Fruit fly (Drosophila melanogaster) whole organism, embryonic: ENCODE data around the gene Sps2.

Source experiments
- CG10147 ChIP-seq: fragments of 200-800 bp; sonication (Bioruptor generic); optimal IDR thresholded peaks from 2 replicates; lab custom pipeline; 2019; ENCODE audit warnings: missing biosample characterization, mild to moderate bottlenecking, missing genetic modification characterization, moderate library complexity
- CG12104 ChIP-seq: fragments of 200-800 bp; sonication (Bioruptor generic); optimal IDR thresholded peaks from 3 replicates; lab custom pipeline; 2016; ENCODE audit warnings: missing biosample characterization, missing genetic modification characterization
- CG13287 ChIP-seq: fragments of 200-800 bp; sonication (Bioruptor generic); IDR thresholded peaks from 2 replicates; pipeline ENCODE4 v1.3.6; 2022; ENCODE audit warnings: missing biosample characterization, missing genetic modification characterization; ENCODE audit not compliant: partially characterized antibody
- CG14667 ChIP-seq: fragments of 200-800 bp; sonication (Bioruptor generic); IDR thresholded peaks from 2 replicates; pipeline ENCODE4 v1.3.6; 2022; ENCODE audit warnings: missing biosample characterization, missing genetic modification characterization
- CG15011 ChIP-seq: fragments of 200-800 bp; sonication (Bioruptor generic); optimal IDR thresholded peaks from 3 replicates; lab custom pipeline; 2018; ENCODE audit warnings: missing biosample characterization, mild to moderate bottlenecking, missing genetic modification characterization
- CG1603 ChIP-seq: fragments of 200-800 bp; sonication (Bioruptor generic); optimal IDR thresholded peaks from 2 replicates; lab custom pipeline; 2019; ENCODE audit warnings: missing biosample characterization, mild to moderate bottlenecking, missing genetic modification characterization, moderate library complexity
- CG16813 ChIP-seq: fragments of 200-800 bp; sonication (Bioruptor generic); IDR thresholded peaks from 3 replicates; pipeline ENCODE4 v1.3.6; 2022; ENCODE audit warnings: missing biosample characterization, missing genetic modification characterization; ENCODE audit not compliant: partially characterized antibody
- CG17829 ChIP-seq: fragments of 200-800 bp; optimal IDR thresholded peaks from 2 replicates; lab custom pipeline; 2019; ENCODE audit warnings: missing biosample characterization, mild to moderate bottlenecking, missing genetic modification characterization, moderate library complexity
- CG17912 ChIP-seq: fragments of 200-800 bp; sonication (Bioruptor generic); optimal IDR thresholded peaks from 2 replicates; lab custom pipeline; 2018; ENCODE audit warnings: missing biosample characterization, mild to moderate bottlenecking, missing genetic modification characterization
- CG2116 ChIP-seq: fragments of 200-800 bp; sonication (Bioruptor generic); optimal IDR thresholded peaks from 3 replicates; lab custom pipeline; 2018; ENCODE audit warnings: missing biosample characterization, mild to moderate bottlenecking, missing genetic modification characterization
- CG2120 ChIP-seq: fragments of 200-800 bp; sonication (Bioruptor generic); optimal IDR thresholded peaks from 3 replicates; lab custom pipeline; 2016; ENCODE audit warnings: missing biosample characterization, missing genetic modification characterization
- CG2712 ChIP-seq: fragments of 200-800 bp; optimal IDR thresholded peaks from 3 replicates; lab custom pipeline; 2019; ENCODE audit warnings: missing biosample characterization, mild to moderate bottlenecking, missing genetic modification characterization, moderate library complexity
- CG31224 ChIP-seq: fragments of 200-800 bp; sonication (Bioruptor generic); IDR thresholded peaks from 2 replicates; pipeline ENCODE4 v1.3.6; 2022; ENCODE audit warnings: missing biosample characterization, missing genetic modification characterization
- CG42726 ChIP-seq: fragments of 200-800 bp; sonication (Bioruptor generic); IDR thresholded peaks from 2 replicates; pipeline ENCODE4 v1.3.6; 2022; ENCODE audit warnings: missing biosample characterization, missing genetic modification characterization; ENCODE audit not compliant: partially characterized antibody
- CG4617 ChIP-seq: fragments of 200-800 bp; sonication (Bioruptor generic); optimal IDR thresholded peaks from 3 replicates; lab custom pipeline; 2016; ENCODE audit warnings: missing biosample characterization, missing genetic modification characterization, borderline replicate concordance
- CG4730 ChIP-seq: fragments of 200-800 bp; sonication (Bioruptor generic); IDR thresholded peaks from 2 replicates; pipeline ENCODE4 v1.3.6; 2022; ENCODE audit warnings: missing biosample characterization, missing genetic modification characterization
- CG4820 ChIP-seq: fragments of 200-800 bp; sonication (Bioruptor generic); optimal IDR thresholded peaks from 3 replicates; lab custom pipeline; 2016; ENCODE audit warnings: missing biosample characterization, missing genetic modification characterization
- CG5180 ChIP-seq: fragments of 200-800 bp; sonication (Bioruptor generic); optimal IDR thresholded peaks from 3 replicates; lab custom pipeline; 2017; ENCODE audit warnings: missing biosample characterization, missing genetic modification characterization, mild to moderate bottlenecking, moderate library complexity, missing genetic modification reagents
- CG6175 ChIP-seq: fragments of 200-800 bp; sonication (Bioruptor generic); IDR thresholded peaks from 3 replicates; pipeline ENCODE4 v1.3.6; 2022; ENCODE audit warnings: missing biosample characterization, missing genetic modification characterization
- CG6689 ChIP-seq: fragments of 200-800 bp; sonication (Bioruptor generic); IDR thresholded peaks from 2 replicates; pipeline ENCODE4 v1.3.6; 2022; ENCODE audit warnings: missing biosample characterization, missing genetic modification characterization
- CG6854 ChIP-seq: fragments of 200-800 bp; sonication (Bioruptor generic); optimal IDR thresholded peaks from 3 replicates; lab custom pipeline; 2017; ENCODE audit warnings: missing biosample characterization, mild to moderate bottlenecking, missing genetic modification characterization
- CG7963 ChIP-seq: fragments of 200-800 bp; sonication (Bioruptor generic); IDR thresholded peaks from 3 replicates; pipeline ENCODE4 v1.3.6; 2022; ENCODE audit warnings: missing biosample characterization, missing genetic modification characterization; ENCODE audit not compliant: partially characterized antibody
- CoRest ChIP-seq: fragments of 200-800 bp; sonication (Bioruptor generic); optimal IDR thresholded peaks from 3 replicates; lab custom pipeline; 2018; ENCODE audit warnings: missing biosample characterization, mild to moderate bottlenecking, missing genetic modification characterization, moderate library complexity
- Dbx ChIP-seq: fragments of 200-800 bp; sonication (Bioruptor generic); IDR thresholded peaks from 3 replicates; pipeline ENCODE4 v1.3.6; 2022; ENCODE audit warnings: missing biosample characterization, missing genetic modification characterization
- Dref ChIP-seq: fragments of 200-800 bp; sonication (Bioruptor generic); IDR thresholded peaks from 2 replicates; pipeline ENCODE4 v1.3.6; 2022; ENCODE audit warnings: missing biosample characterization, missing genetic modification characterization
- Elba2 ChIP-seq: fragments of 200-800 bp; sonication (Bioruptor generic); optimal IDR thresholded peaks from 3 replicates; lab custom pipeline; 2016; ENCODE audit warnings: missing biosample characterization, missing genetic modification characterization
- Lhr ChIP-seq: fragments of 200-800 bp; sonication (Bioruptor generic); optimal IDR thresholded peaks from 3 replicates; lab custom pipeline; 2017; ENCODE audit warnings: mild to moderate bottlenecking, missing biosample characterization, missing genetic modification reagents, missing genetic modification characterization
- MESR4 ChIP-seq: fragments of 200-800 bp; sonication (Bioruptor generic); optimal IDR thresholded peaks from 2 replicates; lab custom pipeline; 2018; ENCODE audit warnings: missing biosample characterization, mild to moderate bottlenecking, missing genetic modification characterization, moderate library complexity
- Scr ChIP-seq: fragments of 200-800 bp; sonication (Bioruptor generic); IDR thresholded peaks from 2 replicates; pipeline ENCODE4 v1.3.6; 2022; ENCODE audit warnings: missing biosample characterization, missing genetic modification characterization; ENCODE audit not compliant: partially characterized antibody
- Sry-β ChIP-seq: fragments of 200-800 bp; sonication (Bioruptor generic); optimal IDR thresholded peaks from 2 replicates; lab custom pipeline; 2018; ENCODE audit warnings: missing biosample characterization, mild to moderate bottlenecking, missing genetic modification characterization, moderate library complexity
- dpn ChIP-seq, 2 experiments: fragments of 200-800 bp; sonication (Bioruptor generic); optimal IDR thresholded peaks; 3 replicates each; lab custom pipeline; 2016; ENCODE audit warnings: missing biosample characterization in 2 of 2, missing genetic modification characterization in 2 of 2
- ewg ChIP-seq: fragments of 200-800 bp; sonication (Bioruptor generic); optimal IDR thresholded peaks from 3 replicates; lab custom pipeline; 2017; ENCODE audit warnings: mild to moderate bottlenecking, missing biosample characterization, missing genetic modification reagents, missing genetic modification characterization
- gfzf ChIP-seq: fragments of 200-800 bp; sonication (Bioruptor generic); optimal IDR thresholded peaks from 2 replicates; lab custom pipeline; 2016; ENCODE audit warnings: missing biosample characterization, mild to moderate bottlenecking, missing genetic modification characterization, moderate library complexity
- grau ChIP-seq: fragments of 200-800 bp; optimal IDR thresholded peaks from 3 replicates; lab custom pipeline; 2019; ENCODE audit warnings: missing biosample characterization, mild to moderate bottlenecking, missing genetic modification characterization, moderate library complexity
- hth ChIP-seq: fragments of >200 bp; optimal IDR thresholded peaks from 2 replicates; lab custom pipeline; 2017; ENCODE audit warnings: inconsistent platforms
- knrl ChIP-seq: fragments of 200-800 bp; sonication (Bioruptor generic); IDR thresholded peaks from 3 replicates; pipeline ENCODE4 v1.3.6; 2022; ENCODE audit warnings: missing biosample characterization, missing genetic modification characterization; ENCODE audit not compliant: partially characterized antibody
- lilli ChIP-seq: fragments of 200-800 bp; sonication (Bioruptor generic); optimal IDR thresholded peaks from 3 replicates; lab custom pipeline; 2016; ENCODE audit warnings: missing biosample characterization, missing genetic modification characterization
- pho ChIP-seq: fragments of 200-800 bp; sonication (Bioruptor generic); optimal IDR thresholded peaks from 2 replicates; lab custom pipeline; 2016; ENCODE audit warnings: missing biosample characterization, missing genetic modification characterization
- phol ChIP-seq: fragments of 200-800 bp; sonication (Bioruptor generic); optimal IDR thresholded peaks from 3 replicates; lab custom pipeline; 2018; ENCODE audit warnings: missing biosample characterization, mild to moderate bottlenecking, missing genetic modification characterization, moderate library complexity
- sd ChIP-seq: fragments of 200-800 bp; sonication (Bioruptor generic); optimal IDR thresholded peaks from 3 replicates; lab custom pipeline; 2018; ENCODE audit warnings: missing biosample characterization, mild to moderate bottlenecking, missing genetic modification characterization, moderate library complexity
- shn ChIP-seq: fragments of 200-800 bp; sonication (Bioruptor generic); optimal IDR thresholded peaks from 3 replicates; lab custom pipeline; 2016; ENCODE audit warnings: missing biosample characterization, missing genetic modification characterization
- slbo ChIP-seq: fragments of 200-800 bp; sonication (Bioruptor generic); IDR thresholded peaks from 2 replicates; pipeline ENCODE4 v1.3.6; 2022; ENCODE audit warnings: missing biosample characterization, missing genetic modification characterization
- tio ChIP-seq: fragments of 200-800 bp; sonication (Bioruptor generic); optimal IDR thresholded peaks from 2 replicates; lab custom pipeline; 2017; ENCODE audit warnings: missing biosample characterization, missing genetic modification characterization, inconsistent platforms
- tll ChIP-seq, 2 experiments: fragments of 200-800 bp in 1 of 2; fragments of >200 bp in 1 of 2; sonication (Bioruptor generic) in 1 of 2; optimal IDR thresholded peaks; 2 replicates each; lab custom pipeline; 2017 to 2019; ENCODE audit warnings: missing biosample characterization in 2 of 2, missing genetic modification characterization in 2 of 2, mild to moderate bottlenecking in 1 of 2, moderate library complexity in 1 of 2
- twi ChIP-seq: fragments of 200-800 bp; optimal IDR thresholded peaks from 2 replicates; lab custom pipeline; 2019; ENCODE audit warnings: missing biosample characterization, mild to moderate bottlenecking, missing genetic modification characterization, moderate library complexity
- vnd ChIP-seq: fragments of 200-800 bp; sonication (Bioruptor generic); IDR thresholded peaks from 3 replicates; pipeline ENCODE4 v1.3.6; 2022; ENCODE audit warnings: missing biosample characterization, missing genetic modification characterization; ENCODE audit not compliant: partially characterized antibody
- zen ChIP-seq: fragments of 200-800 bp; sonication (Bioruptor generic); optimal IDR thresholded peaks from 3 replicates; lab custom pipeline; 2018; ENCODE audit warnings: missing biosample characterization, mild to moderate bottlenecking, missing genetic modification characterization, moderate library complexity

Gene Sps2

dm6 chr2L:10314327-10315210 is 27.8 kb upstream of the Sps2 start, which contains the start of the genes Usp14 and CG4972:
Gene Usp14 (minus strand): TSS chr2L:10314396.
Gene CG4972 (plus strand): TSS chr2L:10314792.
- TF ChIP-seq CoRest (peak; percentile 55), phol (tag; lab: Kevin White, UChicago) (peak; percentile 60), CG17829 (tag; lab: Kevin White, UChicago) (peak; percentile 19), zen (tag; lab: Kevin White, UChicago) (peak; percentile 8), Elba2 (peak; percentile 3), slbo (GFP tag; lab: Robert Waterston, UW) (peak; percentile 35), ewg (GFP tag; lab: Kevin White, UChicago) (peak; percentile 13), CG16813 (GFP tag; lab: Robert Waterston, UW) (0 out of 3 replicates have a peak, but pooled peaks have one; percentile 41), tio (GFP tag; lab: Kevin White, UChicago) (peak; percentile 11), CG13287 (GFP tag; lab: Robert Waterston, UW) (peak; percentile 23; the same call in 1 of the 2 replicates), CG2116 (peak; percentile 56), CG14667 (peak; percentile 70; the same call in 1 of the 2 replicates), CG6175 (GFP tag; lab: Robert Waterston, UW) (no peak), Scr (GFP tag; lab: Robert Waterston, UW) (peak; percentile 54; the same call in 1 of the 2 replicates), CG4730 (no peak), Lhr (peak; percentile 9), lilli (GFP tag; lab: Kevin White, UChicago) (no peak), grau (tag; lab: Kevin White, UChicago) (peak; percentile 25), twi (peak; percentile 3), shn (GFP tag; lab: Kevin White, UChicago) (no peak), CG31224 (GFP tag; lab: Robert Waterston, UW) (no peak), CG4617 (GFP tag; lab: Kevin White, UChicago) (peak; percentile 19), CG1603 (tag; lab: Kevin White, UChicago) (peak; percentile 99), CG7963 (GFP tag; lab: Robert Waterston, UW) (0 out of 3 replicates have a peak, but pooled peaks have one; percentile 6), CG10147 (no peak), CG12104 (peak; percentile 20), Sry-β (GFP tag; lab: Kevin White, UChicago) (peak; percentile 61), knrl (GFP tag; lab: Robert Waterston, UW) (peak; percentile 66), sd (tag; lab: Kevin White, UChicago) (no peak), CG6854 (GFP tag; lab: Kevin White, UChicago) (no peak), CG15011 (no peak), CG2120 (GFP tag; lab: Kevin White, UChicago) (peak; percentile 29), tll (GFP tag; optimal IDR thresholded peaks at IDR 0.05; lab: Kevin White, UChicago) (peak in 1 of 2 experiments; percentile 3), gfzf (GFP tag; lab: Kevin White, UChicago) (peak; percentile 37), CG17912 (no peak), CG6689 (GFP tag; lab: Robert Waterston, UW) (no peak), MESR4 (GFP tag; lab: Kevin White, UChicago) (peak; percentile 75), dpn (GFP tag; optimal IDR thresholded peaks at IDR 0.05; lab: Kevin White, UChicago) (peak in 1 of 2 experiments; percentile 18), Dref (GFP tag; lab: Robert Waterston, UW) (peak; percentile 54), hth (no peak), CG4820 (GFP tag; lab: Kevin White, UChicago) (no peak), CG2712 (peak; percentile 33), Dbx (GFP tag; lab: Robert Waterston, UW) (no peak), CG5180 (GFP tag; lab: Kevin White, UChicago) (no peak), vnd (GFP tag; lab: Robert Waterston, UW) (no peak), CG42726 (0 out of 2 replicates have a peak, but pooled peaks have one; percentile 9), pho (GFP tag; lab: Kevin White, UChicago) (no peak)
